Worm (Caenorhabditis elegans): Measurements from ENCODE around the gene T27D12.6.

Gene T27D12.6

ce11 chrII:11836554-11837218 lies 1.4 kb downstream of the T27D12.6 start:
- peak; percentile 52; the same call in 1 of the 2 replicates for TF ChIP-seq C06A6.2 (GFP tag; conservative IDR thresholded peaks at IDR 0.05)
- no peak for TF ChIP-seq ceh-27 (GFP tag; optimal IDR thresholded peaks at IDR 0.05)
- no peak for TF ChIP-seq ama-1 (optimal IDR thresholded peaks at IDR 0.05)
- TF ChIP-seq ama-1 (GFP tag; optimal IDR thresholded peaks at IDR 0.05): no peak
- TF ChIP-seq F22D6.2 (tag; optimal IDR thresholded peaks at IDR 0.05): peak; percentile 11
- TF ChIP-seq somi-1 (GFP tag; optimal IDR thresholded peaks at IDR 0.05): peak; percentile 66
- peak; percentile 66 for TF ChIP-seq ztf-26 (tag; optimal IDR thresholded peaks at IDR 0.05)
- 0 out of 2 replicates have a peak, but pooled peaks have one; percentile 21 for TF ChIP-seq lin-26 (GFP tag; IDR thresholded peaks at IDR 0.05)
- TF ChIP-seq lin-40 (tag; optimal IDR thresholded peaks at IDR 0.05): peak; percentile 61
- no peak for TF ChIP-seq rec-8 (tag; optimal IDR thresholded peaks at IDR 0.05)
- TF ChIP-seq ZK185.1 (tag; optimal IDR thresholded peaks at IDR 0.05; ENCODE audit: poor library complexity, severe bottlenecking): no peak
- 0 out of 2 replicates have a peak, but pooled peaks have one; percentile 25 for TF ChIP-seq K11D2.4 (GFP tag; IDR thresholded peaks at IDR 0.05)
- peak; percentile 19 for TF ChIP-seq nhr-80 (tag; optimal IDR thresholded peaks at IDR 0.05)

DNA sequence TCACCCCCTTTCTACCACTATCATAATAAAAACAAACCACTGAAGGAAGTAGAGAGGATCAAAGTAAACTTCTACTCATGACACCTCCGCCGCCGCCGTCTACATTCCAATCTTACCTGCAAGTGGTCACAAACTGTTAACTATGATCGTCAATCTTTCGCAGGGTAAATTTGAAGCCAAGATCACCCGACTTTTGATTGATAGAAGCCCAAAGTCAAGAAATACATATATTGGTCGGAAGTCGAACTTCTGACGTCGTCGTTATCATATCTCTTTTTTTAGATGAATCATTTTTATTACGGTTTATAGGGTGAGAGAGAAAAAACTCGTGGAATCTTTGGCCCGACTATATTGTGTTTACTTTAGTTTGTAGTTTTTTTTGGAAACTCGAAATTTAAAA lies 3.0 kb downstream of the T27D12.6 start:
- peak; percentile 36 for TF ChIP-seq lin-40 (tag; optimal IDR thresholded peaks at IDR 0.05)
- no peak for TF ChIP-seq mes-4 (tag; optimal IDR thresholded peaks at IDR 0.05)
- no peak for TF ChIP-seq ztf-22 (GFP tag; optimal IDR thresholded peaks at IDR 0.05)
- no peak for TF ChIP-seq zim-3 (tag; optimal IDR thresholded peaks at IDR 0.05)
- no peak for TF ChIP-seq nhr-90 (tag; optimal IDR thresholded peaks at IDR 0.05)
- no peak for TF ChIP-seq efl-1 (GFP tag; optimal IDR thresholded peaks at IDR 0.05)
- TF ChIP-seq hsf-1 (GFP tag; IDR thresholded peaks at IDR 0.05): no peak
- TF ChIP-seq sdz-38 (tag; optimal IDR thresholded peaks at IDR 0.05): no peak
- no peak for TF ChIP-seq rpc-1 (optimal IDR thresholded peaks at IDR 0.05)
- TF ChIP-seq rpc-1 (tag; optimal IDR thresholded peaks at IDR 0.05): no peak
- no peak for TF ChIP-seq B0261.1 (tag; optimal IDR thresholded peaks at IDR 0.05)
- no peak for TF ChIP-seq nhr-27 (tag; optimal IDR thresholded peaks at IDR 0.05)
- TF ChIP-seq ceh-91 (GFP tag; IDR thresholded peaks at IDR 0.05): no peak
- TF ChIP-seq him-1 (tag; optimal IDR thresholded peaks at IDR 0.05): no peak
- TF ChIP-seq ztf-3 (GFP tag; optimal IDR thresholded peaks at IDR 0.05): no peak
- TF ChIP-seq K11D2.4 (GFP tag; IDR thresholded peaks at IDR 0.05): 0 out of 2 replicates have a peak, but pooled peaks have one; percentile 49
- no peak for TF ChIP-seq madf-10 (tag; optimal IDR thresholded peaks at IDR 0.05)
- no peak for TF ChIP-seq unc-62 (GFP tag; optimal IDR thresholded peaks at IDR 0.05)
- peak; percentile 13 for TF ChIP-seq die-1 (tag; optimal IDR thresholded peaks at IDR 0.05)
- no peak for TF ChIP-seq ama-1 (optimal IDR thresholded peaks at IDR 0.05)
- TF ChIP-seq ama-1 (GFP tag; optimal IDR thresholded peaks at IDR 0.05): no peak
- TF ChIP-seq lin-26 (GFP tag; IDR thresholded peaks at IDR 0.05): no peak
- TF ChIP-seq aptf-3 (GFP tag; IDR thresholded peaks at IDR 0.05): no peak
- no peak for TF ChIP-seq T07F8.4 (tag; optimal IDR thresholded peaks at IDR 0.05)
- peak; percentile 43 for TF ChIP-seq ztf-26 (tag; optimal IDR thresholded peaks at IDR 0.05)
- TF ChIP-seq C06A6.2 (GFP tag; conservative IDR thresholded peaks at IDR 0.05): 0 out of 2 replicates have a peak, but pooled peaks have one; percentile 13
- no peak for TF ChIP-seq mel-28 (tag; optimal IDR thresholded peaks at IDR 0.05; ENCODE audit: borderline replicate concordance)
- TF ChIP-seq pbrm-1 (GFP tag; IDR thresholded peaks at IDR 0.05): no peak
- TF ChIP-seq lag-1 (GFP tag; IDR thresholded peaks at IDR 0.05): no peak
- no peak for TF ChIP-seq F33H1.4 (GFP tag; IDR thresholded peaks at IDR 0.05)
- TF ChIP-seq lsl-1 (GFP tag; optimal IDR thresholded peaks at IDR 0.05): no peak
- peak; percentile 64 for TF ChIP-seq somi-1 (GFP tag; optimal IDR thresholded peaks at IDR 0.05)
- TF ChIP-seq ztf-6 (GFP tag; IDR thresholded peaks at IDR 0.05): no peak
- no peak for TF ChIP-seq sptf-2 (GFP tag; optimal IDR thresholded peaks at IDR 0.05)
- TF ChIP-seq snpc-3.4 (tag; optimal IDR thresholded peaks at IDR 0.05): no peak
